Worm (Caenorhabditis elegans) whole organism, late embryonic: ENCODE measurements around the gene ugt-14.

Source experiments
- C08G9.2 ChIP-seq: sonication (generic microtip); optimal IDR thresholded peaks from 2 replicates; lab custom pipeline; 2016; ENCODE audit warnings: mild to moderate bottlenecking, missing genetic modification characterization, moderate library complexity, missing compliant biosample characterization
- C38D4.7 ChIP-seq: fragments of 200-800 bp; sonication (Bioruptor generic); optimal IDR thresholded peaks from 2 replicates; lab custom pipeline; 2018; ENCODE audit warnings: mild to moderate bottlenecking, missing genetic modification characterization, moderate library complexity, missing compliant biosample characterization
- F13H6.1 ChIP-seq: sonication (generic microtip); optimal IDR thresholded peaks from 2 replicates; lab custom pipeline; 2016; ENCODE audit warnings: missing genetic modification characterization, missing compliant biosample characterization
- K09A11.1 ChIP-seq: sonication (generic microtip); optimal IDR thresholded peaks from 2 replicates; lab custom pipeline; 2017; ENCODE audit warnings: antibody characterized with exemption, mild to moderate bottlenecking, missing genetic modification characterization, missing compliant biosample characterization; ENCODE audit not compliant: insufficient read depth
- T23F11.4 ChIP-seq: fragments of 200-800 bp; sonication (Bioruptor generic); optimal IDR thresholded peaks from 2 replicates; lab custom pipeline; 2018; ENCODE audit warnings: mild to moderate bottlenecking, missing genetic modification characterization, missing compliant biosample characterization
- Y22D7AL.16 ChIP-seq: sonication (generic microtip); optimal IDR thresholded peaks from 2 replicates; lab custom pipeline; 2016; ENCODE audit warnings: missing genetic modification characterization, missing compliant biosample characterization
- ceh-14 ChIP-seq: sonication (generic microtip); optimal IDR thresholded peaks from 2 replicates; lab custom pipeline; 2016; ENCODE audit warnings: missing genotype, missing genetic modification characterization, missing compliant biosample characterization
- ceh-18 ChIP-seq: sonication (generic microtip); optimal IDR thresholded peaks from 2 replicates; lab custom pipeline; 2016; ENCODE audit warnings: missing genetic modification characterization, missing compliant biosample characterization
- ceh-24 ChIP-seq: sonication (generic microtip); optimal IDR thresholded peaks from 2 replicates; lab custom pipeline; 2016; ENCODE audit warnings: mild to moderate bottlenecking, missing genetic modification characterization, missing compliant biosample characterization
- ceh-34 ChIP-seq: sonication (generic microtip); optimal IDR thresholded peaks from 2 replicates; lab custom pipeline; 2016; ENCODE audit warnings: mild to moderate bottlenecking, missing genetic modification characterization, missing compliant biosample characterization
- ceh-45 ChIP-seq: fragments of 200-800 bp; sonication (Bioruptor generic); IDR thresholded peaks from 2 replicates; pipeline ENCODE4 v1.3.6; 2022; ENCODE audit warnings: missing genetic modification reagents, missing genetic modification characterization, missing compliant biosample characterization
- ceh-48 ChIP-seq: sonication (generic microtip); optimal IDR thresholded peaks from 2 replicates; lab custom pipeline; 2016; ENCODE audit warnings: missing genetic modification characterization, inconsistent platforms, missing compliant biosample characterization
- ceh-9 ChIP-seq: sonication (generic microtip); optimal IDR thresholded peaks from 2 replicates; lab custom pipeline; 2016; ENCODE audit warnings: mild to moderate bottlenecking, missing genetic modification characterization, inconsistent platforms, missing compliant biosample characterization
- che-1 ChIP-seq: sonication (generic microtip); optimal IDR thresholded peaks from 2 replicates; lab custom pipeline; 2016; ENCODE audit warnings: mild to moderate bottlenecking, missing genetic modification characterization, missing compliant biosample characterization
- elt-2 ChIP-seq: sonication (generic microtip); optimal IDR thresholded peaks from 2 replicates; lab custom pipeline; 2016; ENCODE audit warnings: missing genetic modification reagents, missing genetic modification characterization, missing compliant biosample characterization
- elt-4 ChIP-seq: sonication (generic microtip); optimal IDR thresholded peaks from 2 replicates; lab custom pipeline; 2016; ENCODE audit warnings: missing genetic modification characterization, missing compliant biosample characterization
- ets-4 ChIP-seq: sonication (generic microtip); optimal IDR thresholded peaks from 2 replicates; lab custom pipeline; 2016; ENCODE audit warnings: missing genetic modification characterization, missing compliant biosample characterization
- eyg-1 ChIP-seq: sonication (generic microtip); optimal IDR thresholded peaks from 2 replicates; lab custom pipeline; 2016; ENCODE audit warnings: missing genotype, missing genetic modification characterization, missing compliant biosample characterization
- fax-1 ChIP-seq: sonication (generic microtip); optimal IDR thresholded peaks from 2 replicates; lab custom pipeline; 2016; ENCODE audit warnings: missing genotype, missing genetic modification characterization, missing compliant biosample characterization
- gmeb-2 ChIP-seq: sonication (generic microtip); optimal IDR thresholded peaks from 2 replicates; lab custom pipeline; 2016; ENCODE audit warnings: missing genetic modification characterization, inconsistent platforms, missing compliant biosample characterization
- hlh-13 ChIP-seq: fragments of 200-800 bp; sonication (Bioruptor generic); optimal IDR thresholded peaks from 2 replicates; lab custom pipeline; 2018; ENCODE audit warnings: mild to moderate bottlenecking, missing genetic modification characterization, missing compliant biosample characterization
- hlh-15 ChIP-seq: sonication (generic microtip); optimal IDR thresholded peaks from 2 replicates; lab custom pipeline; 2016; ENCODE audit warnings: missing genetic modification characterization, missing compliant biosample characterization
- hlh-30 ChIP-seq: sonication (generic microtip); optimal IDR thresholded peaks from 2 replicates; lab custom pipeline; 2017; ENCODE audit warnings: antibody characterized with exemption, missing genetic modification characterization, missing compliant biosample characterization; ENCODE audit not compliant: insufficient read depth
- hlh-6 ChIP-seq: sonication (generic microtip); optimal IDR thresholded peaks from 2 replicates; lab custom pipeline; 2016; ENCODE audit warnings: missing genotype, missing genetic modification characterization, missing compliant biosample characterization
- hlh-8 ChIP-seq: sonication (generic microtip); optimal IDR thresholded peaks from 2 replicates; lab custom pipeline; 2016; ENCODE audit warnings: missing genotype, missing genetic modification characterization, missing compliant biosample characterization
- madf-2 ChIP-seq: sonication (generic microtip); optimal IDR thresholded peaks from 2 replicates; lab custom pipeline; 2017; ENCODE audit warnings: missing genetic modification characterization, missing compliant biosample characterization
- nfya-1 ChIP-seq: sonication (generic microtip); optimal IDR thresholded peaks from 2 replicates; lab custom pipeline; 2017; ENCODE audit warnings: missing genetic modification characterization, mild to moderate bottlenecking, missing compliant biosample characterization, antibody characterized with exemption, moderate library complexity
- npax-4 ChIP-seq: sonication (generic microtip); optimal IDR thresholded peaks from 2 replicates; lab custom pipeline; 2016; ENCODE audit warnings: missing genetic modification characterization, missing compliant biosample characterization
- odd-2 ChIP-seq: sonication (generic microtip); optimal IDR thresholded peaks from 2 replicates; lab custom pipeline; 2017; ENCODE audit warnings: antibody characterized with exemption, mild to moderate bottlenecking, missing genetic modification characterization, missing compliant biosample characterization
- pag-3 ChIP-seq: sonication (generic microtip); optimal IDR thresholded peaks from 2 replicates; lab custom pipeline; 2016; ENCODE audit warnings: missing compliant biosample characterization, missing genetic modification characterization, borderline replicate concordance
- pat-9 ChIP-seq: fragments of 200-800 bp; sonication (Bioruptor generic); optimal IDR thresholded peaks from 2 replicates; lab custom pipeline; 2018; ENCODE audit warnings: mild to moderate bottlenecking, missing genetic modification characterization, moderate library complexity, missing compliant biosample characterization
- pros-1 ChIP-seq: fragments of 150-350 bp; optimal IDR thresholded peaks from 2 replicates; lab custom pipeline; 2014; ENCODE audit warnings: missing biosample characterization, missing genetic modification reagents, missing genetic modification characterization
- rnt-1 ChIP-seq: sonication (generic microtip); optimal IDR thresholded peaks from 2 replicates; lab custom pipeline; 2016; ENCODE audit warnings: missing genetic modification characterization, missing compliant biosample characterization
- sdc-2 ChIP-seq: sonication (generic microtip); optimal IDR thresholded peaks from 2 replicates; lab custom pipeline; 2016; ENCODE audit warnings: missing genotype, missing genetic modification characterization, missing compliant biosample characterization
- sox-2 ChIP-seq: fragments of 200-800 bp; sonication (Bioruptor generic); IDR thresholded peaks from 2 replicates; pipeline ENCODE4 v1.3.6; 2022; ENCODE audit warnings: missing genetic modification reagents, missing genetic modification characterization, missing compliant biosample characterization
- tbx-2 ChIP-seq: sonication (generic microtip); optimal IDR thresholded peaks from 2 replicates; lab custom pipeline; 2016; ENCODE audit warnings: missing genetic modification characterization, missing compliant biosample characterization
- tbx-7 ChIP-seq: sonication (generic microtip); optimal IDR thresholded peaks from 2 replicates; lab custom pipeline; 2016; ENCODE audit warnings: missing genotype, missing genetic modification characterization, missing compliant biosample characterization
- unc-3 ChIP-seq, 2 experiments: fragments of 200-800 bp in 1 of 2; sonication (Bioruptor generic) in 1 of 2; sonication (generic microtip) in 1 of 2; conservative IDR thresholded peaks in 1 of 2; optimal IDR thresholded peaks in 1 of 2; 2 replicates each; pipeline versions ENCODE4 v1.3.6 to Lab custom; 2016 to 2022; ENCODE audit warnings: missing compliant biosample characterization in 2 of 2, missing genetic modification characterization in 2 of 2, missing genetic modification reagents in 1 of 2
- unc-42 ChIP-seq: sonication (generic microtip); optimal IDR thresholded peaks from 2 replicates; lab custom pipeline; 2016; ENCODE audit warnings: missing genotype, missing genetic modification characterization, missing compliant biosample characterization
- unc-55 ChIP-seq: sonication (generic microtip); optimal IDR thresholded peaks from 2 replicates; lab custom pipeline; 2017; ENCODE audit warnings: missing biosample characterization, missing genetic modification reagents, missing genetic modification characterization
- zip-5 ChIP-seq: sonication (generic microtip); optimal IDR thresholded peaks from 2 replicates; lab custom pipeline; 2016; ENCODE audit warnings: missing genetic modification characterization, missing compliant biosample characterization

The ugt-14 gene

ce11 chrV:4881377-4881776 lies 24.7 kb upstream of the ugt-14 start, which contains the start of gene str-32:
Gene str-32, minus strand, starts transcription at chrV:4881477.
- TF ChIP-seq F13H6.1 (tag; lab: Kevin White, UChicago), result no peak
- no peak for TF ChIP-seq C38D4.7 (GFP tag; lab: Kevin White, UChicago)
- TF ChIP-seq hlh-6 (tag; lab: Kevin White, UChicago), result no peak
- no peak for TF ChIP-seq npax-4 (tag; lab: Kevin White, UChicago)
- no peak for TF ChIP-seq T23F11.4 (GFP tag; lab: Kevin White, UChicago)
- TF ChIP-seq elt-4 (tag; lab: Kevin White, UChicago), result no peak
- TF ChIP-seq unc-42 (tag; lab: Kevin White, UChicago), result no peak
- TF ChIP-seq che-1, result no peak
- no peak for TF ChIP-seq pros-1
- TF ChIP-seq ceh-9 (tag; lab: Kevin White, UChicago), result no peak
- no peak for TF ChIP-seq ceh-48 (tag; lab: Kevin White, UChicago)
- TF ChIP-seq pat-9 (tag; lab: Kevin White, UChicago), result no peak
- no peak for TF ChIP-seq rnt-1
- no peak for TF ChIP-seq C08G9.2 (tag; lab: Kevin White, UChicago)
- TF ChIP-seq pag-3 (tag; lab: Kevin White, UChicago), result no peak
- TF ChIP-seq ceh-14 (tag; lab: Kevin White, UChicago), result no peak
- TF ChIP-seq K09A11.1 (tag; lab: Kevin White, UChicago), result no peak

- no peak for TF ChIP-seq zip-5
- no peak for TF ChIP-seq elt-2
- TF ChIP-seq npax-4 (tag; lab: Kevin White, UChicago), result no peak
- TF ChIP-seq unc-55 (GFP tag; lab: Kevin White, UChicago), result no peak
- no peak for TF ChIP-seq ceh-14 (tag; lab: Kevin White, UChicago)
- no peak for TF ChIP-seq eyg-1 (tag; lab: Kevin White, UChicago)
- TF ChIP-seq hlh-30 (tag; lab: Kevin White, UChicago), result no peak
- no peak for TF ChIP-seq hlh-8 (tag; lab: Kevin White, UChicago)
- no peak for TF ChIP-seq che-1
Measured at ce11 chrV:4884490-4884889, 21.6 kb upstream of the ugt-14 start, which contains the start of gene T19H12.12. Gene T19H12.12, plus strand, starts transcription at chrV:4884790.

DNA sequence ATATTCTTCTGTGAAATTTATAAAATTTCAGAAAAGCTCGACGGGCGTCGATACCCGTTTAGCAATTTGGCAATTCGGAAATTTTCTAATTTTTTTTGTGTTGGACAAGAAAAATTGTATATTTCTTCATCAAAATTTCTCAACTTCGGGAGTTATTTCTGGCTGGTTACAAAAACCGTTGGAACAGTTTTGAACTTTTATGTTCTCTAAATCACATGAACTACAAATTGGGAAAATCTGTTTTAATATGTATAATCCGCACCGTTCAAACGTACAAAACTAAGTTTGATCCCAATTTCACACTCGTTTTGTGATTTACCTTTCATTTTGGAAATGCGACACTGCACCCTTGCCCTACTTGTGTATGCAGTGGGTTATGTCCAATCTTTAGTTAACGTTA lies 20.7 kb upstream of the ugt-14 start, which contains the start of gene T19H12.3:
Gene T19H12.3 (plus strand): TSS at position 301 of the 400 bp plus-strand sequence.
- no peak for TF ChIP-seq sox-2 (GFP tag; lab: Robert Waterston, UW)
- TF ChIP-seq ets-4, result no peak
- TF ChIP-seq elt-4 (tag; lab: Kevin White, UChicago), result no peak
- no peak for TF ChIP-seq ceh-9 (tag; lab: Kevin White, UChicago)
- TF ChIP-seq hlh-13, result no peak
- TF ChIP-seq madf-2 (tag; lab: Kevin White, UChicago), result no peak
- no peak for TF ChIP-seq ceh-24 (tag; lab: Kevin White, UChicago)
- no peak for TF ChIP-seq K09A11.1 (tag; lab: Kevin White, UChicago)
- TF ChIP-seq nfya-1 (tag; lab: Kevin White, UChicago), result no peak
- no peak for TF ChIP-seq ceh-18 (tag; lab: Kevin White, UChicago)
- no peak for TF ChIP-seq pag-3 (tag; lab: Kevin White, UChicago)
- TF ChIP-seq unc-55 (GFP tag; lab: Kevin White, UChicago), result no peak
- no peak for TF ChIP-seq pat-9 (tag; lab: Kevin White, UChicago)
- no peak for TF ChIP-seq ceh-45
- no peak for TF ChIP-seq unc-42 (tag; lab: Kevin White, UChicago)
- TF ChIP-seq zip-5, result no peak
- TF ChIP-seq hlh-6 (tag; lab: Kevin White, UChicago), result no peak
- no peak for TF ChIP-seq hlh-15 (tag; lab: Kevin White, UChicago)

ce11 chrV:4889477-4889876 lies 16.6 kb upstream of the ugt-14 start, which contains the start of gene ugt-12:
Gene ugt-12, minus strand, starts transcription at chrV:4889629.
- no peak for TF ChIP-seq unc-3 (GFP tag; conservative IDR thresholded peaks at IDR 0.05; lab: Robert Waterston, UW)
- no peak for TF ChIP-seq unc-3 (tag; optimal IDR thresholded peaks at IDR 0.05; lab: Kevin White, UChicago)
- TF ChIP-seq T23F11.4 (GFP tag; lab: Kevin White, UChicago), result no peak
- TF ChIP-seq odd-2, result no peak
- TF ChIP-seq elt-2, result no peak
- TF ChIP-seq hlh-15 (tag; lab: Kevin White, UChicago), result no peak
- no peak for TF ChIP-seq hlh-6 (tag; lab: Kevin White, UChicago)
- TF ChIP-seq tbx-7 (tag; lab: Kevin White, UChicago), result no peak
- TF ChIP-seq sdc-2 (tag; lab: Kevin White, UChicago), result no peak
- TF ChIP-seq elt-4 (tag; lab: Kevin White, UChicago), result no peak
- TF ChIP-seq unc-42 (tag; lab: Kevin White, UChicago), result no peak
- no peak for TF ChIP-seq Y22D7AL.16 (tag; lab: Kevin White, UChicago)
- TF ChIP-seq F13H6.1 (tag; lab: Kevin White, UChicago), result no peak
- TF ChIP-seq tbx-2 (tag; lab: Kevin White, UChicago), result no peak
- TF ChIP-seq fax-1, result no peak
- no peak for TF ChIP-seq hlh-13
- no peak for TF ChIP-seq ceh-34 (tag; lab: Kevin White, UChicago)
- no peak for TF ChIP-seq pag-3 (tag; lab: Kevin White, UChicago)
- TF ChIP-seq gmeb-2, result no peak
- TF ChIP-seq ceh-24 (tag; lab: Kevin White, UChicago), result no peak
- no peak for TF ChIP-seq che-1
